Worm (Caenorhabditis elegans): ENCODE data around the gene Y54F10BM.6.

DNA sequence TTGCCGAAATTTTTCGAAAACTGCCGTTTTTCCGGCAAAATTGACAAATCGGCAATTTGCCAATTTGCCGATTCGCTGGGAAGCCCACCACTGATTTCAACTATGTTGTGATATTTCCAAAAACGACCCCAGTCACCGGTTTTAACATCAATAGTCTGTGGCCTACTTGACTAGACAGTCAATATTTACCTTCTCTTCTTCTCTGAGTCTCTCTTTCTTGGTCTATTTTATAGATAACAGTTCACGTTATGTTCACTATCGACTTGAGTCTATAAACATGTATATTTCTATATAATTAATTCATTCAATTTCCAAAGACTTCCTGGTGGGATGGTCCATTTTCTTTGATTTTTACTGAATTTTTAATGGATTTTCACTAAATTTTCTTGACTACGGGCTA is 31.7 kb downstream of the Y54F10BM.6 start:
- no peak for TF ChIP-seq elt-3 (tag; optimal IDR thresholded peaks at IDR 0.05)
- TF ChIP-seq nfya-1 (tag; optimal IDR thresholded peaks at IDR 0.05; ENCODE audit: insufficient read depth): no peak
- no peak for TF ChIP-seq jun-1 (tag; optimal IDR thresholded peaks at IDR 0.05)
- TF ChIP-seq fos-1 (tag; optimal IDR thresholded peaks at IDR 0.05): no peak
- no peak for TF ChIP-seq ceh-28 (tag; optimal IDR thresholded peaks at IDR 0.05)
- TF ChIP-seq nhr-12 (tag; optimal IDR thresholded peaks at IDR 0.05): no peak
- no peak for TF ChIP-seq nhr-77 (tag; optimal IDR thresholded peaks at IDR 0.05)
- TF ChIP-seq tbx-2 (tag; optimal IDR thresholded peaks at IDR 0.05): no peak
- no peak for TF ChIP-seq ztf-4 (tag; optimal IDR thresholded peaks at IDR 0.05)
- no peak for TF ChIP-seq snpc-4 (tag; optimal IDR thresholded peaks at IDR 0.05)
- no peak for TF ChIP-seq zag-1 (tag; optimal IDR thresholded peaks at IDR 0.05)
- no peak for TF ChIP-seq nhr-76 (tag; optimal IDR thresholded peaks at IDR 0.05)
